Worm (Caenorhabditis elegans): ENCODE data around the gene str-5.

- no peak for TF ChIP-seq klf-2 (GFP tag; conservative IDR thresholded peaks at IDR 0.05)
- TF ChIP-seq flt-1 (GFP tag; IDR thresholded peaks at IDR 0.05), result no peak
- TF ChIP-seq cog-1 (tag; optimal IDR thresholded peaks at IDR 0.05), result no peak
- no peak for TF ChIP-seq med-1 (GFP tag; optimal IDR thresholded peaks at IDR 0.05; ENCODE audit: insufficient read depth)
- no peak for TF ChIP-seq ztf-29 (GFP tag; IDR thresholded peaks at IDR 0.05)
These were observed 31.6 kb upstream of the str-5 start for ce11 chrV:15721431-15721830.

Measured in whole organism, midembryonic.